Worm (Caenorhabditis elegans) whole organism, L3 larva: ENCODE measurements around the gene emb-9.

Experiments used
- lin-39 ChIP-seq: fragments of 150-350 bp; optimal IDR thresholded peaks from 2 replicates; lab custom pipeline; 2018; ENCODE audit warnings: missing biosample characterization, missing genetic modification reagents, missing genetic modification characterization
- mdl-1 ChIP-seq: fragments of 150-350 bp; optimal IDR thresholded peaks from 2 replicates; lab custom pipeline; 2014; ENCODE audit warnings: missing biosample characterization, missing genetic modification characterization

DNA sequence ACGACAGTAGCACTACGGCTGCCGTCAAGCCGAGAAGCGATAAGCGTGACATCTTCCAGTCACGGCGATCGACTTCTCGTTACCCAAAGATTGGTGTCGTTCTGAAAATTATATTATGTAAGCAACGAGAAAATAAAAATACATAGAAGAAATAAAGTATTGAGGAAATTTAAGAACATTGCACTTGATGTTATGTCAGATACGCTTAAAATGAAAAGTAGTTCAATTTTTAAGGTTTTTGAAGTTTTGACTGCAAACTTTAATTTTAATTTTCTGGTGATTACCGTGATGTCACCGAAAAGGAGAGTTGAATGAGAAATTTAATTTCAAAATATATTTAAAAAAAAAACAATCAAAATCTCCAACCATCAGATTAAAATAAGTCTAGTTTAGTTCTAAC, at the start of gene emb-9:
- TF ChIP-seq mdl-1 (no peak), lin-39 (tag; lab: Kevin White, UChicago) (no peak)
